Worm (Caenorhabditis elegans) whole organism, L1 larva: ENCODE measurements around the gene M70.5.

Source experiments
- C34B4.2 ChIP-seq: sonication (generic microtip); optimal IDR thresholded peaks from 2 replicates; lab custom pipeline; 2017; ENCODE audit warnings: mild to moderate bottlenecking, missing genetic modification characterization, missing compliant biosample characterization
- Y116A8C.19 ChIP-seq: sonication (generic microtip); optimal IDR thresholded peaks from 2 replicates; lab custom pipeline; 2016; ENCODE audit warnings: missing compliant biosample characterization, missing genetic modification characterization, borderline replicate concordance
- alr-1 ChIP-seq: fragments of 200-800 bp; sonication (Bioruptor generic); optimal IDR thresholded peaks from 2 replicates; lab custom pipeline; 2018; ENCODE audit warnings: borderline replicate concordance, mild to moderate bottlenecking, missing genetic modification characterization, missing compliant biosample characterization
- aly-2 ChIP-seq: fragments of 150-350 bp; optimal IDR thresholded peaks from 2 replicates; lab custom pipeline; 2014; ENCODE audit warnings: missing biosample characterization, missing genetic modification characterization
- ama-1 ChIP-seq: fragments of 150-350 bp; optimal IDR thresholded peaks from 2 replicates; lab custom pipeline; 2014
- ceh-63 ChIP-seq: fragments of 200-800 bp; sonication (Bioruptor generic); optimal IDR thresholded peaks from 2 replicates; lab custom pipeline; 2018; ENCODE audit warnings: mild to moderate bottlenecking, missing genetic modification characterization, missing compliant biosample characterization
- ceh-8 ChIP-seq: fragments of 200-800 bp; sonication (Bioruptor generic); optimal IDR thresholded peaks from 2 replicates; lab custom pipeline; 2018; ENCODE audit warnings: mild to moderate bottlenecking, missing genetic modification characterization, moderate library complexity, missing compliant biosample characterization
- dpl-1 ChIP-seq, 3 experiments: fragments of 150-350 bp in 2 of 3; sonication (generic microtip) in 1 of 3; optimal IDR thresholded peaks; 2 replicates each; lab custom pipeline; 2014 to 2017; ENCODE audit warnings: missing biosample characterization in 3 of 3, missing genetic modification characterization in 3 of 3, missing genetic modification reagents in 3 of 3
- efl-1 ChIP-seq, 4 experiments: fragments of 150-350 bp; optimal IDR thresholded peaks in 3 of 4; peaks in 1 of 4; 1 replicate in 1 of 4; 2 replicates in 3 of 4; lab custom pipeline; 2014; ENCODE audit warnings: missing biosample characterization in 2 of 4, missing genetic modification characterization in 2 of 4, missing genetic modification reagents in 2 of 4
- efl-3 ChIP-seq: fragments of 200-800 bp; sonication (Bioruptor generic); optimal IDR thresholded peaks from 2 replicates; lab custom pipeline; 2018; ENCODE audit warnings: mild to moderate bottlenecking, missing genetic modification characterization, missing compliant biosample characterization
- egl-27 ChIP-seq, 2 experiments: fragments of 150-350 bp in 1 of 2; sonication (generic microtip); optimal IDR thresholded peaks; 3 replicates each; lab custom pipeline; 2017 to 2018; ENCODE audit warnings: missing biosample characterization in 2 of 2, missing genetic modification characterization in 2 of 2, missing genetic modification reagents in 2 of 2
- elt-2 ChIP-seq: sonication (generic microtip); optimal IDR thresholded peaks from 2 replicates; lab custom pipeline; 2016; ENCODE audit warnings: missing genetic modification characterization, mild to moderate bottlenecking, inconsistent platforms, missing compliant biosample characterization, missing genetic modification reagents
- elt-3 ChIP-seq, 6 experiments: fragments of 150-350 bp in 1 of 6; sonication (generic microtip); optimal IDR thresholded peaks; 2 replicates each; lab custom pipeline; 2017 to 2018; ENCODE audit warnings: missing biosample characterization in 6 of 6, missing genetic modification characterization in 6 of 6, inconsistent platforms in 1 of 6
- ets-5 ChIP-seq: fragments of 200-800 bp; sonication (Bioruptor generic); IDR thresholded peaks from 2 replicates; pipeline ENCODE4 v1.3.6; 2022; ENCODE audit warnings: missing genetic modification characterization, missing compliant biosample characterization
- fkh-10 ChIP-seq: sonication (generic microtip); optimal IDR thresholded peaks from 2 replicates; lab custom pipeline; 2017; ENCODE audit warnings: missing biosample characterization, missing genetic modification reagents, missing genetic modification characterization
- fkh-4 ChIP-seq: sonication (generic microtip); optimal IDR thresholded peaks from 2 replicates; lab custom pipeline; 2016; ENCODE audit warnings: missing compliant biosample characterization, missing genetic modification characterization, borderline replicate concordance
- fos-1 ChIP-seq: fragments of 150-350 bp; optimal IDR thresholded peaks from 2 replicates; lab custom pipeline; 2014; ENCODE audit warnings: missing biosample characterization, missing genetic modification characterization
- grh-1 ChIP-seq: fragments of 200-800 bp; sonication (Bioruptor generic); IDR thresholded peaks from 2 replicates; pipeline ENCODE4 v1.3.6; 2022; ENCODE audit warnings: missing genetic modification reagents, missing genetic modification characterization, missing compliant biosample characterization
- hlh-4 ChIP-seq: sonication (generic microtip); optimal IDR thresholded peaks from 2 replicates; lab custom pipeline; 2016; ENCODE audit warnings: mild to moderate bottlenecking, missing genetic modification characterization, missing compliant biosample characterization
- lin-13 ChIP-seq: fragments of 150-350 bp; optimal IDR thresholded peaks from 2 replicates; lab custom pipeline; 2014; ENCODE audit warnings: missing biosample characterization, missing genetic modification reagents, missing genetic modification characterization
- lin-14 ChIP-seq: fragments of 200-800 bp; sonication (Bioruptor generic); optimal IDR thresholded peaks from 2 replicates; lab custom pipeline; 2018; ENCODE audit warnings: mild to moderate bottlenecking, missing genetic modification characterization, moderate library complexity, missing compliant biosample characterization
- lin-15B ChIP-seq: fragments of 150-350 bp; sonication (generic microtip); optimal IDR thresholded peaks from 3 replicates; lab custom pipeline; 2014; ENCODE audit warnings: missing biosample characterization, missing genetic modification characterization
- lin-35 ChIP-seq, 2 experiments: fragments of 150-350 bp; optimal IDR thresholded peaks; 2 replicates each; lab custom pipeline; 2014; ENCODE audit warnings: missing biosample characterization in 2 of 2, missing genetic modification characterization in 2 of 2, missing genetic modification reagents in 2 of 2
- lir-3 ChIP-seq: sonication (generic microtip); optimal IDR thresholded peaks from 2 replicates; lab custom pipeline; 2016; ENCODE audit warnings: mild to moderate bottlenecking, missing genetic modification characterization, moderate library complexity, missing compliant biosample characterization; ENCODE audit not compliant: poor library complexity
- lsy-2 ChIP-seq, 2 experiments: fragments of 150-350 bp; optimal IDR thresholded peaks; 2 replicates each; lab custom pipeline; 2014; ENCODE audit warnings: missing biosample characterization in 2 of 2, missing genetic modification characterization in 2 of 2
- mdl-1 ChIP-seq, 2 experiments: fragments of 150-350 bp; optimal IDR thresholded peaks; 2 replicates each; lab custom pipeline; 2014 to 2017; ENCODE audit warnings: missing biosample characterization in 2 of 2, missing genetic modification characterization in 2 of 2, inconsistent platforms in 1 of 2
- mep-1 ChIP-seq: fragments of 150-350 bp; optimal IDR thresholded peaks from 2 replicates; lab custom pipeline; 2014; ENCODE audit warnings: missing biosample characterization, missing genetic modification characterization
- nhr-11 ChIP-seq: fragments of 150-350 bp; optimal IDR thresholded peaks from 2 replicates; lab custom pipeline; 2014; ENCODE audit warnings: missing biosample characterization, missing genetic modification characterization
- nhr-12 ChIP-seq: sonication (generic microtip); optimal IDR thresholded peaks from 2 replicates; lab custom pipeline; 2017; ENCODE audit warnings: missing biosample characterization, missing genetic modification characterization
- nhr-19 ChIP-seq: fragments of 200-800 bp; sonication (Bioruptor generic); conservative IDR thresholded peaks from 2 replicates; pipeline ENCODE4 v1.3.6; 2022; ENCODE audit warnings: missing genetic modification characterization, missing compliant biosample characterization
- nhr-47 ChIP-seq: sonication (generic microtip); optimal IDR thresholded peaks from 2 replicates; lab custom pipeline; 2016; ENCODE audit warnings: mild to moderate bottlenecking, missing genetic modification characterization, moderate library complexity, missing compliant biosample characterization
- nhr-71 ChIP-seq: sonication (generic microtip); optimal IDR thresholded peaks from 2 replicates; lab custom pipeline; 2016; ENCODE audit warnings: mild to moderate bottlenecking, missing genetic modification characterization, moderate library complexity, missing compliant biosample characterization
- nhr-77 ChIP-seq: fragments of 150-350 bp; optimal IDR thresholded peaks from 2 replicates; lab custom pipeline; 2014; ENCODE audit warnings: missing biosample characterization, missing genetic modification characterization
- nhr-84 ChIP-seq: sonication (generic microtip); optimal IDR thresholded peaks from 2 replicates; lab custom pipeline; 2017; ENCODE audit warnings: missing biosample characterization, missing genetic modification characterization
- nhr-90 ChIP-seq: sonication (generic microtip); optimal IDR thresholded peaks from 2 replicates; lab custom pipeline; 2016; ENCODE audit warnings: mild to moderate bottlenecking, missing genetic modification characterization, missing compliant biosample characterization; ENCODE audit not compliant: poor library complexity
- pag-3 ChIP-seq: sonication (generic microtip); optimal IDR thresholded peaks from 2 replicates; lab custom pipeline; 2017; ENCODE audit warnings: missing genetic modification characterization, mild to moderate bottlenecking, missing compliant biosample characterization, antibody characterized with exemption, borderline replicate concordance; ENCODE audit not compliant: insufficient read depth
- pax-3 ChIP-seq: fragments of 200-800 bp; sonication (Bioruptor generic); optimal IDR thresholded peaks from 2 replicates; lab custom pipeline; 2018; ENCODE audit warnings: mild to moderate bottlenecking, missing genetic modification characterization, moderate library complexity, missing compliant biosample characterization
- pqm-1 ChIP-seq: sonication (generic microtip); optimal IDR thresholded peaks from 3 replicates; lab custom pipeline; 2017; ENCODE audit warnings: missing biosample characterization, missing genetic modification characterization
- rnt-1 ChIP-seq: sonication (generic microtip); optimal IDR thresholded peaks from 2 replicates; lab custom pipeline; 2016; ENCODE audit warnings: mild to moderate bottlenecking, missing genetic modification characterization, moderate library complexity, missing compliant biosample characterization
- skn-1 ChIP-seq: fragments of 150-350 bp; optimal IDR thresholded peaks from 2 replicates; lab custom pipeline; 2014; ENCODE audit warnings: missing biosample characterization, missing genetic modification characterization
- snu-23 ChIP-seq: sonication (generic microtip); optimal IDR thresholded peaks from 2 replicates; lab custom pipeline; 2016; ENCODE audit warnings: missing genetic modification characterization, missing compliant biosample characterization
- sox-4 ChIP-seq: sonication (generic microtip); optimal IDR thresholded peaks from 2 replicates; lab custom pipeline; 2016; ENCODE audit warnings: missing genetic modification characterization, missing compliant biosample characterization
- sptf-1 ChIP-seq: fragments of 150-350 bp; optimal IDR thresholded peaks from 2 replicates; lab custom pipeline; 2014; ENCODE audit warnings: missing biosample characterization, missing genetic modification characterization
- swsn-7 ChIP-seq: sonication (generic microtip); optimal IDR thresholded peaks from 2 replicates; lab custom pipeline; 2016; ENCODE audit warnings: missing genetic modification characterization, missing compliant biosample characterization
- tbx-2 ChIP-seq: sonication (generic microtip); optimal IDR thresholded peaks from 2 replicates; lab custom pipeline; 2016; ENCODE audit warnings: missing genetic modification characterization, missing compliant biosample characterization
- unc-30 ChIP-seq: sonication (generic microtip); optimal IDR thresholded peaks from 2 replicates; lab custom pipeline; 2017; ENCODE audit warnings: missing biosample characterization, missing genetic modification characterization
- unc-98 ChIP-seq: fragments of 200-800 bp; sonication (Bioruptor generic); IDR thresholded peaks from 2 replicates; pipeline ENCODE4 v1.3.6; 2022; ENCODE audit warnings: missing genetic modification characterization, missing compliant biosample characterization
- zag-1 ChIP-seq: fragments of 150-350 bp; optimal IDR thresholded peaks from 2 replicates; lab custom pipeline; 2014; ENCODE audit warnings: missing biosample characterization, missing genetic modification characterization

M70.5 gene

ce11 chrIV:2220147-2220546, 55.3 kb downstream of the M70.5 start (continued):
- peak; percentile 51 to 61 for TF ChIP-seq lsy-2 (tag; optimal IDR thresholded peaks at IDR 0.05; lab: Kevin White, UChicago)
- TF ChIP-seq efl-3 (GFP tag; lab: Kevin White, UChicago): no peak
- no peak for TF ChIP-seq ceh-63
- no peak for TF ChIP-seq ceh-8 (GFP tag; lab: Kevin White, UChicago)
- TF ChIP-seq aly-2 (tag; lab: Kevin White, UChicago): no peak
- TF ChIP-seq lin-35 (GFP tag; optimal IDR thresholded peaks at IDR 0.05; lab: Kevin White, UChicago): peak; percentile 2 to 82
- TF ChIP-seq pqm-1 (tag; lab: Kevin White, UChicago): no peak
- no peak for TF ChIP-seq alr-1 (tag; lab: Kevin White, UChicago)
- TF ChIP-seq Y116A8C.19 (tag; lab: Kevin White, UChicago): no peak
- TF ChIP-seq mdl-1 (tag; optimal IDR thresholded peaks at IDR 0.05; lab: Kevin White, UChicago): peak in 1 of 2 experiments; percentile 86
- TF ChIP-seq nhr-11 (tag; lab: Kevin White, UChicago): no peak
- peak; percentile 75 for TF ChIP-seq nhr-90 (tag; lab: Kevin White, UChicago)
- peak; percentile 47 to 65 for TF ChIP-seq efl-1 (optimal IDR thresholded peaks at IDR 0.05; lab: Kevin White, UChicago)
- peak; percentile 38 to 95 for TF ChIP-seq efl-1 (GFP tag; optimal IDR thresholded peaks at IDR 0.05 in 1 of 2; lab: Kevin White, UChicago)
- TF ChIP-seq egl-27 (tag; optimal IDR thresholded peaks at IDR 0.05; lab: Kevin White, UChicago): no peak
- peak; percentile 52 for TF ChIP-seq grh-1
- TF ChIP-seq hlh-4 (tag; lab: Kevin White, UChicago): no peak
- no peak for TF ChIP-seq nhr-84 (tag; lab: Kevin White, UChicago)
- TF ChIP-seq elt-3 (tag; optimal IDR thresholded peaks at IDR 0.05; lab: Kevin White, UChicago): peak in 1 of 6 experiments; percentile 74
- no peak for TF ChIP-seq elt-2 (tag; lab: Kevin White, UChicago)
- peak; percentile 21; the same call in 1 of the 2 replicates for TF ChIP-seq unc-98 (GFP tag; lab: Robert Waterston, UW)
- TF ChIP-seq fkh-10 (GFP tag; lab: Kevin White, UChicago): no peak
- peak; percentile 81 for TF ChIP-seq nhr-71
- peak; percentile 66 for TF ChIP-seq nhr-19 (GFP tag; lab: Robert Waterston, UW)
- TF ChIP-seq rnt-1 (tag; lab: Kevin White, UChicago): peak; percentile 75
- peak; percentile 59 for TF ChIP-seq pax-3 (tag; lab: Kevin White, UChicago)
- no peak for TF ChIP-seq ets-5
- TF ChIP-seq sox-4 (tag; lab: Kevin White, UChicago): no peak
- peak; percentile 60 for TF ChIP-seq skn-1 (tag; lab: Kevin White, UChicago)
- peak; percentile 68 for TF ChIP-seq lin-13 (GFP tag; lab: Kevin White, UChicago)
- TF ChIP-seq ama-1 (lab: Kevin White, UChicago): peak; percentile 74
- peak; percentile 74 for TF ChIP-seq lin-14 (GFP tag; lab: Kevin White, UChicago)
- peak; percentile 23 for TF ChIP-seq fos-1 (tag; lab: Kevin White, UChicago)
- peak; percentile 29 to 68 (median 46) for TF ChIP-seq dpl-1 (GFP tag; optimal IDR thresholded peaks at IDR 0.05; lab: Kevin White, UChicago)
- TF ChIP-seq tbx-2 (tag; lab: Kevin White, UChicago): peak; percentile 55

DNA sequence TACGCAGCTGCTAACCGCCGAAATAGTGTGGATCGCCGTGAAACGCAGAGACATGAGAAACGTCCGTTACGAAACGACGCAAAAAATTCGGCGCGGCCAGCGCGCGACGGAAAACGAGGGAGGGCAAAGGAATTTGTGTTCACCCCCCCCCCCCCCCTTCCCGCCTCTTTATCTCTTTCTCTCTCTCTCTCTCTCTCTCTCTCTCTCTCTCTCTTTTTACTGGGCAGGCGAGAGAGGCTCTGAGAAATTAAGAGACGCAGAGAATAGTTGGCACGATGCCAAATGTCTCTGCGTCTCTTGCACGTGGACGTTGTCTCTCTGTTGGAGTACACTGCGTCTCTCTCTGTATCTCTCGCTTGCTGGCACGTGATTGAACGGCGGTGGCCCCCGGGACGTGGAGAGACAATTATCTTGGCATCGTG, 56.1 kb downstream of the M70.5 start:
- TF ChIP-seq lin-15B (tag; lab: Kevin White, UChicago) (peak; percentile 21), unc-30 (tag; lab: Kevin White, UChicago) (no peak), unc-98 (GFP tag; lab: Robert Waterston, UW) (peak; percentile 84), fkh-4 (tag; lab: Kevin White, UChicago) (peak; percentile 88), nhr-12 (peak; percentile 42), C34B4.2 (peak; percentile 93), nhr-19 (GFP tag; lab: Robert Waterston, UW) (peak; percentile 98), egl-27 (tag; optimal IDR thresholded peaks at IDR 0.05; lab: Kevin White, UChicago) (peak; percentile 43 to 86), sox-4 (tag; lab: Kevin White, UChicago) (peak; percentile 91), dpl-1 (GFP tag; optimal IDR thresholded peaks at IDR 0.05; lab: Kevin White, UChicago) (peak; percentile 73 to 79 (median 77)), pag-3 (no peak), nhr-77 (tag; lab: Kevin White, UChicago) (peak; percentile 92), snu-23 (peak; percentile 98), sptf-1 (no peak), efl-1 (optimal IDR thresholded peaks at IDR 0.05; lab: Kevin White, UChicago) (peak; percentile 87 to 95), efl-1 (GFP tag; optimal IDR thresholded peaks at IDR 0.05 in 1 of 2; lab: Kevin White, UChicago) (peak; percentile 71 to 98), elt-2 (tag; lab: Kevin White, UChicago) (peak; percentile 93), nhr-47 (tag; lab: Kevin White, UChicago) (peak; percentile 99), aly-2 (tag; lab: Kevin White, UChicago) (peak; percentile 52), swsn-7 (tag; lab: Kevin White, UChicago) (peak; percentile 99), Y116A8C.19 (tag; lab: Kevin White, UChicago) (no peak), mep-1 (tag; lab: Kevin White, UChicago) (peak; percentile 86), fkh-10 (GFP tag; lab: Kevin White, UChicago) (peak; percentile 86), lir-3 (tag; lab: Kevin White, UChicago) (peak; percentile 85), lsy-2 (tag; optimal IDR thresholded peaks at IDR 0.05; lab: Kevin White, UChicago) (peak; percentile 90 to 92), zag-1 (no peak)
